Fruit fly (Drosophila melanogaster): Measurements from ENCODE around the gene CG45066.

DNA sequence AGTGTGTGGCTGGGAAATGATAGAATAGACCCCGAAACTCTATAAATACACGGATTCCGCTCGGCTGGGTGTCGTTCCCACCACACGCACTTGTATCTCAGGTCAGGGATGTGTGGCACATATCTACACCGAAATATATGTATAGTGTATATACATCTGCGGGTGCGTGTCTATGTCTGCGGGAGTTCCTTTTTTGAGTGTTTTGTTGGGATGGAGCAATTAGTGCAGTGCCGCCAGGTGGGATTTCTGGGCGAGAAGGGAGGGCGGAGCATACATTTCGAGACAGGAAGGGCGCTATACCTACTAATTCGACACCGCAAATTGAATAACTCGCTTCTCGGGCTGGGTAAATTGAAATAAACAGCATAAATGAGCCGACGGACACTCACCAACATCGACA is 15.5 kb upstream of the CG45066 start:
- no peak for TF ChIP-seq psq (optimal IDR thresholded peaks at IDR 0.05)
- TF ChIP-seq usp (GFP tag; optimal IDR thresholded peaks at IDR 0.05) = no peak
- no peak for TF ChIP-seq CG8478 (optimal IDR thresholded peaks at IDR 0.05)
- no peak for TF ChIP-seq pan (optimal IDR thresholded peaks at IDR 0.05)
- TF ChIP-seq Dll (optimal IDR thresholded peaks at IDR 0.05) = no peak
